Worm (Caenorhabditis elegans) whole organism, midembryonic: ENCODE data around the gene rabr-3.

Source experiments
- cog-1 ChIP-seq: sonication (generic microtip); optimal IDR thresholded peaks from 2 replicates; lab custom pipeline; 2016; ENCODE audit warnings: missing genetic modification characterization, missing compliant biosample characterization
- flt-1 ChIP-seq: fragments of 200-800 bp; sonication (Bioruptor generic); IDR thresholded peaks from 2 replicates; pipeline ENCODE4 v1.3.6; 2022; ENCODE audit warnings: missing genetic modification characterization, missing compliant biosample characterization
- med-1 ChIP-seq: sonication (generic microtip); optimal IDR thresholded peaks from 2 replicates; lab custom pipeline; 2017; ENCODE audit warnings: missing genetic modification characterization, mild to moderate bottlenecking, missing compliant biosample characterization, antibody characterized with exemption, missing genetic modification reagents; ENCODE audit not compliant: insufficient read depth
- tab-1 ChIP-seq: fragments of 200-800 bp; sonication (Bioruptor generic); IDR thresholded peaks from 2 replicates; pipeline ENCODE4 v1.3.6; 2022; ENCODE audit warnings: missing genetic modification characterization, missing compliant biosample characterization

DNA sequence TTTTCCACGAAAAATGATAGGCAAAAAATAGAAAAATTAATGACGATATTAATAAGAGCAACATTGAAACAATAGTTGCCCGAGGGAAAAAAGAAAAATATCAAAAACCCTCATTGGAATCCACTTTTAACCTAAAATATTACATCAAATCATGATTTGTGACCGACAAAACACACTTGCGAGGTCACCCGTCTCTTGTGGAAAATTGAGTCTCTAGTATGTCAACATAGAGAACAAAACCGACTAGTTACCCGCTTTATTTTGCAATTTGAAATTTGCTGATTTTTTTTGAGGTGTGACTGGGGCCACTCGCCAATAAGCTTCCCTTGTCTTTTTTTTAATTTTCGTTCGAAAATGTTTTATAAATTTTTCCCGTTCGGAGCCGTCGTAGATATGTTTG lies 19.7 kb upstream of the rabr-3 start, which contains the start of gene cyp-33D1:
- no peak for TF ChIP-seq flt-1
- no peak for TF ChIP-seq cog-1
- TF ChIP-seq tab-1 (GFP tag; lab: Robert Waterston, UW), result no peak
- no peak for TF ChIP-seq med-1 (GFP tag; lab: Kevin White, UChicago)
